Worm (Caenorhabditis elegans) whole organism, L4 larva: Measurements from ENCODE around the gene chil-21.

Experiments
- F26F4.8 ChIP-seq: fragments of 200-800 bp; sonication (Bioruptor generic); conservative IDR thresholded peaks from 2 replicates; pipeline ENCODE4 v1.3.6; 2022; ENCODE audit warnings: missing genetic modification characterization, missing compliant biosample characterization
- F44E2.7 ChIP-seq: fragments of 200-800 bp; sonication (Bioruptor generic); IDR thresholded peaks from 2 replicates; pipeline ENCODE4 v2.1.2; 2022; ENCODE audit warnings: missing genetic modification characterization, missing compliant biosample characterization
- F49E8.2 ChIP-seq: sonication (generic microtip); optimal IDR thresholded peaks from 2 replicates; lab custom pipeline; 2016; ENCODE audit warnings: missing compliant biosample characterization, mild to moderate bottlenecking, missing genetic modification characterization, borderline replicate concordance
- Y105C5A.15 ChIP-seq: fragments of 200-800 bp; sonication (Bioruptor generic); IDR thresholded peaks from 2 replicates; pipeline ENCODE4 v1.3.6; 2022; ENCODE audit warnings: missing genetic modification characterization, missing compliant biosample characterization
- Y48G9A.11 ChIP-seq: fragments of 200-800 bp; sonication (Bioruptor generic); IDR thresholded peaks from 2 replicates; pipeline ENCODE4 v1.3.6; 2022; ENCODE audit warnings: missing genetic modification reagents, missing genetic modification characterization, missing compliant biosample characterization
- ZK337.2 ChIP-seq: fragments of 200-800 bp; sonication (Bioruptor generic); IDR thresholded peaks from 2 replicates; pipeline ENCODE4 v1.3.6; 2022; ENCODE audit warnings: missing genetic modification reagents, missing genetic modification characterization, missing compliant biosample characterization
- ZK546.5 ChIP-seq, 2 experiments: sonication (generic microtip); optimal IDR thresholded peaks; 2 replicates each; lab custom pipeline; 2017; ENCODE audit warnings: missing biosample characterization in 2 of 2, missing genetic modification characterization in 2 of 2
- ceh-44 ChIP-seq: fragments of 200-800 bp; sonication (Bioruptor generic); IDR thresholded peaks from 2 replicates; pipeline ENCODE4 v1.3.6; 2022; ENCODE audit warnings: missing genetic modification reagents, missing genetic modification characterization, missing compliant biosample characterization
- ceh-62 ChIP-seq: sonication (generic microtip); optimal IDR thresholded peaks from 2 replicates; lab custom pipeline; 2017; ENCODE audit warnings: missing biosample characterization, missing genetic modification characterization
- ceh-82 ChIP-seq: sonication (generic microtip); optimal IDR thresholded peaks from 2 replicates; lab custom pipeline; 2017; ENCODE audit warnings: missing biosample characterization, missing genetic modification characterization
- daf-12 ChIP-seq: fragments of 150-350 bp; optimal IDR thresholded peaks from 2 replicates; lab custom pipeline; 2014; ENCODE audit warnings: missing biosample characterization, missing genetic modification reagents, missing genetic modification characterization
- daf-16 ChIP-seq, 3 experiments: sonication (generic microtip); optimal IDR thresholded peaks; 2 replicates each; lab custom pipeline; 2016 to 2017; ENCODE audit warnings: missing genetic modification characterization in 3 of 3, missing genetic modification reagents in 3 of 3, mild to moderate bottlenecking in 2 of 3, missing compliant biosample characterization in 2 of 3, missing biosample characterization in 1 of 3, moderate library complexity in 1 of 3
- dmd-9 ChIP-seq: fragments of 200-800 bp; sonication (Bioruptor generic); IDR thresholded peaks from 2 replicates; pipeline ENCODE4 v1.3.6; 2022; ENCODE audit warnings: missing genetic modification reagents, missing genetic modification characterization, missing compliant biosample characterization
- dpl-1 ChIP-seq: fragments of 150-350 bp; optimal IDR thresholded peaks from 2 replicates; lab custom pipeline; 2014; ENCODE audit warnings: missing biosample characterization, missing genetic modification reagents, missing genetic modification characterization
- duxl-1 ChIP-seq: sonication (generic microtip); optimal IDR thresholded peaks from 2 replicates; lab custom pipeline; 2016; ENCODE audit warnings: mild to moderate bottlenecking, missing genetic modification characterization, moderate library complexity, missing compliant biosample characterization; ENCODE audit not compliant: poor library complexity
- dve-1 ChIP-seq: sonication (generic microtip); optimal IDR thresholded peaks from 2 replicates; lab custom pipeline; 2017; ENCODE audit warnings: antibody characterized with exemption, mild to moderate bottlenecking, missing genetic modification characterization, missing compliant biosample characterization; ENCODE audit not compliant: insufficient read depth
- egl-43 ChIP-seq: fragments of 200-800 bp; sonication (Bioruptor generic); IDR thresholded peaks from 2 replicates; pipeline ENCODE4 v1.3.6; 2022; ENCODE audit warnings: missing genetic modification reagents, missing genetic modification characterization, missing compliant biosample characterization
- hif-1 ChIP-seq, 2 experiments: sonication (generic microtip); optimal IDR thresholded peaks; 2 replicates each; lab custom pipeline; 2016 to 2017; ENCODE audit warnings: missing compliant biosample characterization in 2 of 2, missing genetic modification characterization in 2 of 2, missing genetic modification reagents in 2 of 2, missing genotype in 2 of 2, mild to moderate bottlenecking in 1 of 2
- hlh-11 ChIP-seq: fragments of 200-800 bp; sonication (Bioruptor generic); optimal IDR thresholded peaks from 2 replicates; lab custom pipeline; 2018; ENCODE audit warnings: mild to moderate bottlenecking, missing genetic modification characterization, missing compliant biosample characterization
- hlh-30 ChIP-seq: sonication (generic microtip); optimal IDR thresholded peaks from 2 replicates; lab custom pipeline; 2017; ENCODE audit warnings: antibody characterized with exemption, mild to moderate bottlenecking, missing genetic modification characterization, missing compliant biosample characterization; ENCODE audit not compliant: insufficient read depth
- lin-1 ChIP-seq: fragments of 200-800 bp; sonication (Bioruptor generic); IDR thresholded peaks from 2 replicates; pipeline ENCODE4 v1.3.6; 2022; ENCODE audit warnings: missing genetic modification reagents, missing genetic modification characterization, missing compliant biosample characterization
- lin-13 ChIP-seq: fragments of 150-350 bp; optimal IDR thresholded peaks from 2 replicates; lab custom pipeline; 2014; ENCODE audit warnings: missing biosample characterization, missing genetic modification reagents, missing genetic modification characterization
- lin-15B ChIP-seq: fragments of 150-350 bp; sonication (generic microtip); optimal IDR thresholded peaks from 3 replicates; lab custom pipeline; 2014; ENCODE audit warnings: missing biosample characterization, missing genetic modification characterization
- lin-29 ChIP-seq: fragments of 200-800 bp; sonication (Bioruptor generic); IDR thresholded peaks from 2 replicates; pipeline ENCODE4 v1.3.6; 2022; ENCODE audit warnings: missing genetic modification reagents, missing genetic modification characterization, missing compliant biosample characterization
- lin-38 ChIP-seq: fragments of 200-800 bp; sonication (Bioruptor generic); IDR thresholded peaks from 2 replicates; pipeline ENCODE4 v1.3.6; 2022; ENCODE audit warnings: missing genetic modification reagents, missing genetic modification characterization, missing compliant biosample characterization
- lsy-2 ChIP-seq, 2 experiments: fragments of 150-350 bp in 1 of 2; sonication (generic microtip) in 1 of 2; optimal IDR thresholded peaks; 2 replicates each; lab custom pipeline; 2014 to 2017; ENCODE audit warnings: missing biosample characterization in 2 of 2, missing genetic modification characterization in 2 of 2
- madf-5 ChIP-seq, 2 experiments: fragments of 200-800 bp; sonication (Bioruptor generic); IDR thresholded peaks; 2 replicates each; pipeline ENCODE4 v1.3.6; 2022; ENCODE audit warnings: missing compliant biosample characterization in 2 of 2, missing genetic modification characterization in 2 of 2
- madf-9 ChIP-seq: fragments of 200-800 bp; sonication (Bioruptor generic); conservative IDR thresholded peaks from 2 replicates; pipeline ENCODE4 v1.3.6; 2022; ENCODE audit warnings: missing genetic modification reagents, missing genetic modification characterization, missing compliant biosample characterization
- mdl-1 ChIP-seq, 2 experiments: fragments of 150-350 bp in 1 of 2; sonication (generic microtip) in 1 of 2; optimal IDR thresholded peaks; 2 replicates each; lab custom pipeline; 2014 to 2017; ENCODE audit warnings: missing biosample characterization in 2 of 2, missing genetic modification characterization in 2 of 2
- mdt-29 ChIP-seq: fragments of 200-800 bp; sonication (Bioruptor generic); IDR thresholded peaks from 2 replicates; pipeline ENCODE4 v1.3.6; 2022; ENCODE audit warnings: missing genetic modification reagents, missing genetic modification characterization, missing compliant biosample characterization
- mxl-2 ChIP-seq: fragments of 200-800 bp; sonication (Bioruptor generic); conservative IDR thresholded peaks from 2 replicates; pipeline ENCODE4 v1.3.6; 2022; ENCODE audit warnings: missing genetic modification reagents, missing genetic modification characterization, missing compliant biosample characterization
- mxl-3 ChIP-seq: fragments of 200-800 bp; sonication (Bioruptor generic); optimal IDR thresholded peaks from 2 replicates; lab custom pipeline; 2018; ENCODE audit warnings: mild to moderate bottlenecking, missing genetic modification characterization, missing compliant biosample characterization
- nhr-10 ChIP-seq: fragments of 150-350 bp; optimal IDR thresholded peaks from 2 replicates; lab custom pipeline; 2014; ENCODE audit warnings: missing biosample characterization, missing genetic modification characterization
- nhr-102 ChIP-seq: sonication (generic microtip); optimal IDR thresholded peaks from 2 replicates; lab custom pipeline; 2016; ENCODE audit warnings: mild to moderate bottlenecking, missing genetic modification characterization, moderate library complexity, missing compliant biosample characterization
- nhr-111 ChIP-seq: fragments of 200-800 bp; sonication (Bioruptor generic); optimal IDR thresholded peaks from 2 replicates; lab custom pipeline; 2018; ENCODE audit warnings: mild to moderate bottlenecking, missing genetic modification characterization, missing compliant biosample characterization
- nhr-28 ChIP-seq: fragments of 150-350 bp; optimal IDR thresholded peaks from 2 replicates; lab custom pipeline; 2014; ENCODE audit warnings: missing biosample characterization, missing genetic modification characterization
- nhr-6 ChIP-seq: fragments of 150-350 bp; optimal IDR thresholded peaks from 2 replicates; lab custom pipeline; 2014; ENCODE audit warnings: missing biosample characterization, missing genetic modification characterization
- nhr-77 ChIP-seq: fragments of 150-350 bp; optimal IDR thresholded peaks from 2 replicates; lab custom pipeline; 2014; ENCODE audit warnings: missing biosample characterization, missing genetic modification characterization
- pha-4 ChIP-seq, 2 experiments: fragments of 150-350 bp in 1 of 2; fragments of 200-800 bp in 1 of 2; sonication (Bioruptor generic) in 1 of 2; IDR thresholded peaks in 1 of 2; optimal IDR thresholded peaks in 1 of 2; 2 replicates each; pipeline versions ENCODE4 v1.3.6 to Lab custom; 2014 to 2022; ENCODE audit warnings: missing genetic modification characterization in 2 of 2, missing genetic modification reagents in 2 of 2, missing biosample characterization in 1 of 2, missing compliant biosample characterization in 1 of 2
- php-3 ChIP-seq: fragments of 200-800 bp; sonication (Bioruptor generic); IDR thresholded peaks from 2 replicates; pipeline ENCODE4 v1.3.6; 2022; ENCODE audit warnings: missing genetic modification reagents, missing genetic modification characterization, missing compliant biosample characterization
- pqm-1 ChIP-seq: sonication (generic microtip); optimal IDR thresholded peaks from 2 replicates; lab custom pipeline; 2017; ENCODE audit warnings: missing biosample characterization, missing genetic modification characterization
- set-16 ChIP-seq: fragments of 200-800 bp; sonication (Bioruptor generic); IDR thresholded peaks from 2 replicates; pipeline ENCODE4 v1.3.6; 2022; ENCODE audit warnings: missing genetic modification reagents, missing genetic modification characterization, missing compliant biosample characterization
- skn-1 ChIP-seq: fragments of 150-350 bp; optimal IDR thresholded peaks from 2 replicates; lab custom pipeline; 2014; ENCODE audit warnings: missing biosample characterization, missing genetic modification characterization
- snpc-1.2 ChIP-seq: fragments of 200-800 bp; sonication (Bioruptor generic); IDR thresholded peaks from 2 replicates; pipeline ENCODE4 v1.3.6; 2022; ENCODE audit warnings: missing genetic modification reagents, missing genetic modification characterization, missing compliant biosample characterization
- spr-1 ChIP-seq: sonication (generic microtip); optimal IDR thresholded peaks from 2 replicates; lab custom pipeline; 2016; ENCODE audit warnings: mild to moderate bottlenecking, missing genetic modification characterization, missing compliant biosample characterization
- tag-97 ChIP-seq: fragments of 200-800 bp; sonication (Bioruptor generic); IDR thresholded peaks from 2 replicates; pipeline ENCODE4 v1.3.6; 2022; ENCODE audit warnings: missing genetic modification characterization, missing compliant biosample characterization
- unc-39 ChIP-seq: sonication (generic microtip); optimal IDR thresholded peaks from 2 replicates; lab custom pipeline; 2017; ENCODE audit warnings: missing biosample characterization, missing genetic modification characterization
- vab-7 ChIP-seq: fragments of 200-800 bp; sonication (Bioruptor generic); IDR thresholded peaks from 2 replicates; pipeline ENCODE4 v1.3.6; 2022; ENCODE audit warnings: missing genetic modification reagents, missing genetic modification characterization, missing compliant biosample characterization
- zfp-2 ChIP-seq: sonication (generic microtip); optimal IDR thresholded peaks from 2 replicates; lab custom pipeline; 2016; ENCODE audit warnings: mild to moderate bottlenecking, missing genetic modification characterization, missing compliant biosample characterization
- ztf-11 ChIP-seq: fragments of 150-350 bp; optimal IDR thresholded peaks from 2 replicates; lab custom pipeline; 2014; ENCODE audit warnings: missing biosample characterization, missing genetic modification characterization

Gene chil-21

DNA sequence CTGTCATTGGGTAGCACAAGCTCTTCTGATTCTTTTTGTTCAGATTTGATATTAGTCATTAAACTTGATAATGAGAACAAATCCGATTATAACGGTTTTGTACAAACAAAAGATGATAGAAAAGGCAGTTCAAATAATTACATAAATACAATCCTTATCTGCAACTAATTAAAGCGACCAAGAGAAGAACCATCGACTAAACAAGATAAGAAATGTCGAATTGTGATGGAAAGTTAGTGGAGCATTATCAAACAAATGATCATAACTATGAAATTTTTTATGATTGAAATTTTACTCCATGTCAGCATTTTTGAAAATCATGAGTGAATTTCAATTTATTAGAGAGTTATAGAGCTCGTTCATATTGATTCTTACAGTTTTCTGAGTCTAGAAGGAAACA, 6.6 kb upstream of the chil-21 start, which contains the start of gene chil-23:
TSS of gene chil-23 (minus strand) at position 198 of the 400 bp plus-strand sequence.
- TF ChIP-seq php-3 (GFP tag; lab: Robert Waterston, UW) = no peak; the same call in 1 of the 2 replicates
- no peak for TF ChIP-seq daf-12 (tag; lab: Kevin White, UChicago)
- peak; percentile 88 for TF ChIP-seq nhr-28 (tag; lab: Kevin White, UChicago)
- TF ChIP-seq zfp-2 (tag; lab: Kevin White, UChicago) = no peak
- no peak for TF ChIP-seq skn-1 (tag; lab: Kevin White, UChicago)
- TF ChIP-seq mdt-29 = no peak
- no peak for TF ChIP-seq ZK337.2
- TF ChIP-seq hlh-30 (tag; lab: Kevin White, UChicago) = no peak
- no peak for TF ChIP-seq lsy-2 (tag; optimal IDR thresholded peaks at IDR 0.05; lab: Kevin White, UChicago)
- TF ChIP-seq pha-4 (GFP tag; IDR thresholded peaks at IDR 0.05; lab: Robert Waterston, UW) = no peak
- TF ChIP-seq pha-4 (tag; optimal IDR thresholded peaks at IDR 0.05; lab: Kevin White, UChicago) = no peak
- 0 out of 2 replicates have a peak, but pooled peaks have one; percentile 44 for TF ChIP-seq lin-1 (GFP tag; lab: Robert Waterston, UW)
- no peak for TF ChIP-seq nhr-111 (GFP tag; lab: Kevin White, UChicago)
- TF ChIP-seq ceh-62 (tag; lab: Kevin White, UChicago) = no peak
- TF ChIP-seq mxl-2 = no peak
- no peak for TF ChIP-seq lin-38
- no peak for TF ChIP-seq F44E2.7 (GFP tag; lab: Robert Waterston, UW)
- TF ChIP-seq dpl-1 (GFP tag; lab: Kevin White, UChicago) = no peak
- no peak for TF ChIP-seq ztf-11 (tag; lab: Kevin White, UChicago)
- no peak for TF ChIP-seq hif-1 (tag; optimal IDR thresholded peaks at IDR 0.05; lab: Kevin White, UChicago)
- no peak for TF ChIP-seq tag-97 (GFP tag; lab: Robert Waterston, UW)
- peak; percentile 81 for TF ChIP-seq dve-1 (tag; lab: Kevin White, UChicago)
- TF ChIP-seq nhr-77 (tag; lab: Kevin White, UChicago) = peak; percentile 87
- TF ChIP-seq madf-5 (GFP tag; IDR thresholded peaks at IDR 0.05; lab: Robert Waterston, UW) = no peak
- no peak for TF ChIP-seq nhr-6 (tag; lab: Kevin White, UChicago)
- TF ChIP-seq duxl-1 (tag; lab: Kevin White, UChicago) = no peak
- no peak for TF ChIP-seq ceh-82 (tag; lab: Kevin White, UChicago)
- no peak for TF ChIP-seq nhr-10 (tag; lab: Kevin White, UChicago)
- TF ChIP-seq daf-16 (GFP tag; optimal IDR thresholded peaks at IDR 0.05; lab: Kevin White, UChicago) = no peak
- peak; percentile 70 for TF ChIP-seq daf-16 (tag; optimal IDR thresholded peaks at IDR 0.05; lab: Kevin White, UChicago)
- no peak for TF ChIP-seq lin-15B (tag; lab: Kevin White, UChicago)
- no peak for TF ChIP-seq unc-39
- no peak for TF ChIP-seq mxl-3 (GFP tag; lab: Kevin White, UChicago)
- TF ChIP-seq spr-1 (tag; lab: Kevin White, UChicago) = no peak
- no peak for TF ChIP-seq mdl-1 (tag; optimal IDR thresholded peaks at IDR 0.05; lab: Kevin White, UChicago)
- no peak for TF ChIP-seq egl-43
- TF ChIP-seq dmd-9 = no peak
- TF ChIP-seq Y105C5A.15 (GFP tag; lab: Robert Waterston, UW) = no peak
- no peak for TF ChIP-seq vab-7 (GFP tag; lab: Robert Waterston, UW)
- TF ChIP-seq hlh-11 (tag; lab: Kevin White, UChicago) = no peak
- no peak for TF ChIP-seq F26F4.8 (GFP tag; lab: Robert Waterston, UW)
- TF ChIP-seq snpc-1.2 (GFP tag; lab: Robert Waterston, UW) = no peak
- no peak for TF ChIP-seq Y48G9A.11
- TF ChIP-seq lin-13 (GFP tag; lab: Kevin White, UChicago) = no peak
- no peak for TF ChIP-seq lin-29
- TF ChIP-seq F49E8.2 (tag; lab: Kevin White, UChicago) = no peak
- peak; percentile 99 for TF ChIP-seq pqm-1 (tag; lab: Kevin White, UChicago)
- no peak for TF ChIP-seq nhr-102 (tag; lab: Kevin White, UChicago)
- no peak for TF ChIP-seq ceh-44
- TF ChIP-seq madf-9 (GFP tag; lab: Robert Waterston, UW) = no peak
- no peak for TF ChIP-seq set-16 (GFP tag; lab: Robert Waterston, UW)
- TF ChIP-seq ZK546.5 (tag; optimal IDR thresholded peaks at IDR 0.05; lab: Kevin White, UChicago) = no peak
